Fruit fly (Drosophila melanogaster): ENCODE results near the gene nej.

Gene nej

dm6 chrX:9615471-9615870 is 71.4 kb downstream of the nej start (continued):
- TF ChIP-seq CG17912 (GFP tag; optimal IDR thresholded peaks at IDR 0.05) = no peak
- TF ChIP-seq Usf (GFP tag; optimal IDR thresholded peaks at IDR 0.05) = no peak
- no peak for TF ChIP-seq CG2889 (GFP tag; IDR thresholded peaks at IDR 0.05)
- peak; percentile 13 for TF ChIP-seq CG12659 (GFP tag; optimal IDR thresholded peaks at IDR 0.05)
- peak; percentile 32 for TF ChIP-seq CG14710 (tag; optimal IDR thresholded peaks at IDR 0.05)

Data from whole organism, embryonic.